Worm (Caenorhabditis elegans) whole organism, young adult: ENCODE data around the gene Y56A3A.33.
A peak's percentile ranks its signal among the peaks of the same experiment; 100 is the strongest.

ENCODE experiments used
- B0336.3 ChIP-seq: fragments of 200-800 bp; sonication (Bioruptor generic); IDR thresholded peaks from 2 replicates; pipeline ENCODE4 v1.3.6; 2022; ENCODE audit warnings: missing genetic modification characterization, missing compliant biosample characterization
- F22D6.2 ChIP-seq: sonication (generic microtip); optimal IDR thresholded peaks from 2 replicates; lab custom pipeline; 2016; ENCODE audit warnings: mild to moderate bottlenecking, missing genetic modification characterization, missing compliant biosample characterization
- F39B2.1 ChIP-seq: fragments of 200-800 bp; sonication (Bioruptor generic); IDR thresholded peaks from 2 replicates; pipeline ENCODE4 v1.3.6; 2022; ENCODE audit warnings: missing genetic modification reagents, missing genetic modification characterization, missing compliant biosample characterization
- F52B5.7 ChIP-seq: sonication (generic microtip); optimal IDR thresholded peaks from 2 replicates; lab custom pipeline; 2016; ENCODE audit warnings: mild to moderate bottlenecking, missing genetic modification characterization, missing compliant biosample characterization
- F55B11.4 ChIP-seq: sonication (generic microtip); optimal IDR thresholded peaks from 2 replicates; lab custom pipeline; 2016; ENCODE audit warnings: missing compliant biosample characterization, missing genetic modification characterization, borderline replicate concordance; ENCODE audit not compliant: insufficient read depth
- F57A8.1 ChIP-seq: fragments of 200-800 bp; sonication (Bioruptor generic); optimal IDR thresholded peaks from 2 replicates; lab custom pipeline; 2018; ENCODE audit warnings: mild to moderate bottlenecking, missing genetic modification characterization, moderate library complexity, missing compliant biosample characterization
- F57C9.4 ChIP-seq: sonication (generic microtip); optimal IDR thresholded peaks from 2 replicates; lab custom pipeline; 2017; ENCODE audit warnings: mild to moderate bottlenecking, missing genetic modification characterization, missing compliant biosample characterization
- K11D2.4 ChIP-seq: fragments of 200-800 bp; sonication (Bioruptor generic); IDR thresholded peaks from 2 replicates; pipeline ENCODE4 v1.3.6; 2022; ENCODE audit warnings: missing genetic modification reagents, missing genetic modification characterization, missing compliant biosample characterization
- T07F8.4 ChIP-seq: sonication (generic microtip); optimal IDR thresholded peaks from 2 replicates; lab custom pipeline; 2016; ENCODE audit warnings: mild to moderate bottlenecking, missing genetic modification characterization, moderate library complexity, missing compliant biosample characterization
- Y53F4B.3 ChIP-seq: fragments of 200-800 bp; sonication (Bioruptor generic); IDR thresholded peaks from 2 replicates; pipeline ENCODE4 v1.3.6; 2022; ENCODE audit warnings: missing genetic modification reagents, missing genetic modification characterization, missing compliant biosample characterization
- Y53G8AR.9 ChIP-seq: fragments of 200-800 bp; sonication (Bioruptor generic); conservative IDR thresholded peaks from 2 replicates; pipeline ENCODE4 v1.3.6; 2022; ENCODE audit warnings: missing genetic modification reagents, missing genetic modification characterization, missing compliant biosample characterization
- Y79H2A.3 ChIP-seq: fragments of 200-800 bp; sonication (Bioruptor generic); conservative IDR thresholded peaks from 2 replicates; pipeline ENCODE4 v1.3.6; 2022; ENCODE audit warnings: missing genetic modification reagents, missing genetic modification characterization, missing compliant biosample characterization
- akir-1 ChIP-seq: fragments of 200-800 bp; sonication (Bioruptor generic); optimal IDR thresholded peaks from 2 replicates; lab custom pipeline; 2018; ENCODE audit warnings: mild to moderate bottlenecking, missing genetic modification characterization, moderate library complexity, missing compliant biosample characterization
- aptf-2 ChIP-seq: fragments of 200-800 bp; sonication (Bioruptor generic); conservative IDR thresholded peaks from 2 replicates; pipeline ENCODE4 v1.3.6; 2022; ENCODE audit warnings: missing genetic modification reagents, missing genetic modification characterization, missing compliant biosample characterization
- aptf-3 ChIP-seq: fragments of 200-800 bp; sonication (Bioruptor generic); IDR thresholded peaks from 2 replicates; pipeline ENCODE4 v1.3.6; 2022; ENCODE audit warnings: missing genetic modification characterization, missing compliant biosample characterization
- atf-7 ChIP-seq: sonication (generic microtip); optimal IDR thresholded peaks from 2 replicates; lab custom pipeline; 2017; ENCODE audit warnings: mild to moderate bottlenecking, missing genetic modification characterization, missing compliant biosample characterization
- ccch-3 ChIP-seq: fragments of 200-800 bp; sonication (Bioruptor generic); optimal IDR thresholded peaks from 2 replicates; lab custom pipeline; 2018; ENCODE audit warnings: mild to moderate bottlenecking, missing genetic modification characterization, missing compliant biosample characterization
- cebp-2 ChIP-seq: fragments of 200-800 bp; sonication (Bioruptor generic); IDR thresholded peaks from 2 replicates; pipeline ENCODE4 v1.3.6; 2022; ENCODE audit warnings: missing genetic modification characterization, missing compliant biosample characterization
- ceh-100 ChIP-seq: fragments of 200-800 bp; sonication (Bioruptor generic); IDR thresholded peaks from 2 replicates; pipeline ENCODE4 v1.3.6; 2022; ENCODE audit warnings: missing genetic modification reagents, missing genetic modification characterization, missing compliant biosample characterization
- ceh-40 ChIP-seq: fragments of 200-800 bp; sonication (Bioruptor generic); IDR thresholded peaks from 2 replicates; pipeline ENCODE4 v1.3.6; 2022; ENCODE audit warnings: missing genetic modification characterization, missing compliant biosample characterization
- ceh-58 ChIP-seq: fragments of 200-800 bp; sonication (Bioruptor generic); IDR thresholded peaks from 2 replicates; pipeline ENCODE4 v1.3.6; 2022; ENCODE audit warnings: missing genetic modification characterization, missing compliant biosample characterization
- dox-1 ChIP-seq: fragments of 200-800 bp; sonication (Bioruptor generic); IDR thresholded peaks from 2 replicates; pipeline ENCODE4 v1.3.6; 2022; ENCODE audit warnings: missing genetic modification reagents, missing genetic modification characterization, missing compliant biosample characterization
- dpff-1 ChIP-seq: sonication (generic microtip); optimal IDR thresholded peaks from 2 replicates; lab custom pipeline; 2017; ENCODE audit warnings: mild to moderate bottlenecking, missing genetic modification characterization, missing compliant biosample characterization
- egl-44 ChIP-seq: fragments of 200-800 bp; sonication (Bioruptor generic); IDR thresholded peaks from 2 replicates; pipeline ENCODE4 v1.3.6; 2022; ENCODE audit warnings: missing genetic modification reagents, missing genetic modification characterization, missing compliant biosample characterization
- fkh-3 ChIP-seq: sonication (generic microtip); optimal IDR thresholded peaks from 2 replicates; lab custom pipeline; 2016; ENCODE audit warnings: mild to moderate bottlenecking, missing genetic modification characterization, missing compliant biosample characterization
- hlh-26 ChIP-seq: fragments of 200-800 bp; sonication (Bioruptor generic); conservative IDR thresholded peaks from 2 replicates; pipeline ENCODE4 v1.3.6; 2022; ENCODE audit warnings: missing genetic modification reagents, missing genetic modification characterization, missing compliant biosample characterization
- hsf-1 ChIP-seq: fragments of 200-800 bp; sonication (Bioruptor generic); IDR thresholded peaks from 2 replicates; pipeline ENCODE4 v1.3.6; 2022; ENCODE audit warnings: missing genetic modification reagents, missing genetic modification characterization, missing compliant biosample characterization
- lag-1 ChIP-seq: fragments of 200-800 bp; sonication (Bioruptor generic); IDR thresholded peaks from 2 replicates; pipeline ENCODE4 v1.3.6; 2022; ENCODE audit warnings: missing genetic modification reagents, missing genetic modification characterization, missing compliant biosample characterization
- let-526 ChIP-seq: fragments of 200-800 bp; sonication (Bioruptor generic); IDR thresholded peaks from 2 replicates; pipeline ENCODE4 v1.3.6; 2022; ENCODE audit warnings: missing genetic modification reagents, missing genetic modification characterization, missing compliant biosample characterization
- let-607 ChIP-seq, 2 experiments: fragments of 200-800 bp in 1 of 2; sonication (Bioruptor generic) in 1 of 2; sonication (generic microtip) in 1 of 2; optimal IDR thresholded peaks; 2 replicates each; lab custom pipeline; 2016 to 2018; ENCODE audit warnings: mild to moderate bottlenecking in 2 of 2, missing compliant biosample characterization in 2 of 2, missing genetic modification characterization in 2 of 2, moderate library complexity in 2 of 2, missing genotype in 1 of 2
- lir-1 ChIP-seq: fragments of 200-800 bp; sonication (Bioruptor generic); conservative IDR thresholded peaks from 2 replicates; pipeline ENCODE4 v1.3.6; 2022; ENCODE audit warnings: missing genetic modification reagents, missing genetic modification characterization, missing compliant biosample characterization
- lsl-1 ChIP-seq: fragments of 200-800 bp; sonication (Bioruptor generic); optimal IDR thresholded peaks from 2 replicates; lab custom pipeline; 2018; ENCODE audit warnings: mild to moderate bottlenecking, missing genetic modification characterization, moderate library complexity, missing compliant biosample characterization
- madf-10 ChIP-seq: sonication (generic microtip); optimal IDR thresholded peaks from 2 replicates; lab custom pipeline; 2016; ENCODE audit warnings: mild to moderate bottlenecking, missing genetic modification characterization, missing compliant biosample characterization
- madf-8 ChIP-seq: fragments of 200-800 bp; sonication (Bioruptor generic); conservative IDR thresholded peaks from 2 replicates; pipeline ENCODE4 v1.3.6; 2022; ENCODE audit warnings: missing genetic modification reagents, missing genetic modification characterization, missing compliant biosample characterization
- nfya-2 ChIP-seq: fragments of 200-800 bp; sonication (Bioruptor generic); IDR thresholded peaks from 2 replicates; pipeline ENCODE4 v1.3.6; 2022; ENCODE audit warnings: missing genetic modification reagents, missing genetic modification characterization, missing compliant biosample characterization
- nhr-27 ChIP-seq: fragments of 200-800 bp; sonication (Bioruptor generic); optimal IDR thresholded peaks from 2 replicates; lab custom pipeline; 2018; ENCODE audit warnings: mild to moderate bottlenecking, missing genetic modification characterization, moderate library complexity, missing compliant biosample characterization
- pbrm-1 ChIP-seq: fragments of 200-800 bp; sonication (Bioruptor generic); IDR thresholded peaks from 2 replicates; pipeline ENCODE4 v1.3.6; 2022; ENCODE audit warnings: missing genetic modification reagents, missing genetic modification characterization, missing compliant biosample characterization
- rec-8 ChIP-seq, 2 experiments: sonication (generic microtip); optimal IDR thresholded peaks; 2 replicates each; lab custom pipeline; 2016; ENCODE audit warnings: mild to moderate bottlenecking in 2 of 2, missing genetic modification characterization in 2 of 2, missing genetic modification reagents in 2 of 2, missing genotype in 2 of 2, missing biosample characterization in 1 of 2, missing compliant biosample characterization in 1 of 2, moderate library complexity in 1 of 2
- rpc-1 ChIP-seq, 2 experiments: fragments of 150-350 bp in 1 of 2; sonication (generic microtip) in 1 of 2; optimal IDR thresholded peaks; 2 replicates each; lab custom pipeline; 2014 to 2018; ENCODE audit warnings: missing biosample characterization in 1 of 2, missing genetic modification characterization in 1 of 2, missing genetic modification reagents in 1 of 2, missing genotype in 1 of 2
- sdz-38 ChIP-seq: sonication (generic microtip); optimal IDR thresholded peaks from 2 replicates; lab custom pipeline; 2016; ENCODE audit warnings: missing genotype, missing genetic modification characterization, missing compliant biosample characterization
- snpc-3.4 ChIP-seq: sonication (generic microtip); optimal IDR thresholded peaks from 2 replicates; lab custom pipeline; 2017; ENCODE audit warnings: missing genetic modification characterization, mild to moderate bottlenecking, missing compliant biosample characterization, antibody characterized with exemption, moderate library complexity, missing genotype, missing genetic modification reagents
- tbp1 ChIP-seq: fragments of 200-800 bp; sonication (Bioruptor generic); optimal IDR thresholded peaks from 2 replicates; lab custom pipeline; 2018; ENCODE audit warnings: mild to moderate bottlenecking, missing genetic modification characterization, missing compliant biosample characterization
- tbx-9 ChIP-seq: sonication (generic microtip); optimal IDR thresholded peaks from 2 replicates; lab custom pipeline; 2016; ENCODE audit warnings: borderline replicate concordance, missing genetic modification characterization, inconsistent platforms, missing compliant biosample characterization
- tlf-1 ChIP-seq: fragments of 200-800 bp; sonication (Bioruptor generic); optimal IDR thresholded peaks from 2 replicates; lab custom pipeline; 2018; ENCODE audit warnings: mild to moderate bottlenecking, missing genetic modification characterization, missing compliant biosample characterization
- unc-62 ChIP-seq: fragments of 150-350 bp; optimal IDR thresholded peaks from 2 replicates; lab custom pipeline; 2014; ENCODE audit warnings: missing biosample characterization, missing genetic modification reagents, missing genetic modification characterization
- xnd-1 ChIP-seq: sonication (generic microtip); optimal IDR thresholded peaks from 2 replicates; lab custom pipeline; 2016; ENCODE audit warnings: missing genotype, missing genetic modification reagents, missing genetic modification characterization, missing compliant biosample characterization
- ztf-18 ChIP-seq: sonication (generic microtip); optimal IDR thresholded peaks from 2 replicates; lab custom pipeline; 2016; ENCODE audit warnings: missing genotype, mild to moderate bottlenecking, missing genetic modification characterization, missing compliant biosample characterization
- ztf-28 ChIP-seq: fragments of 200-800 bp; sonication (Bioruptor generic); IDR thresholded peaks from 2 replicates; pipeline ENCODE4 v1.3.6; 2022; ENCODE audit warnings: missing genetic modification reagents, missing genetic modification characterization, missing compliant biosample characterization
- ztf-3 ChIP-seq: fragments of 200-800 bp; sonication (Bioruptor generic); optimal IDR thresholded peaks from 2 replicates; lab custom pipeline; 2018; ENCODE audit warnings: mild to moderate bottlenecking, missing genetic modification characterization, missing compliant biosample characterization

Gene Y56A3A.33

ce11 chrIII:11981539-11981938 lies 21.2 kb downstream of the Y56A3A.33 start (continued):
- TF ChIP-seq cebp-2 (GFP tag; lab: Robert Waterston, UW) (no peak), F52B5.7 (tag; lab: Kevin White, UChicago) (no peak), dox-1 (GFP tag; lab: Robert Waterston, UW) (peak; percentile 43), ztf-18 (no peak), hsf-1 (GFP tag; lab: Robert Waterston, UW) (no peak), Y53G8AR.9 (GFP tag; lab: Robert Waterston, UW) (no peak), ccch-3 (GFP tag; lab: Kevin White, UChicago) (no peak), ceh-58 (no peak), atf-7 (tag; lab: Kevin White, UChicago) (no peak), ceh-100 (GFP tag; lab: Robert Waterston, UW) (no peak), ztf-28 (no peak), Y53F4B.3 (no peak), rpc-1 (optimal IDR thresholded peaks at IDR 0.05; lab: Kevin White, UChicago) (no peak), rpc-1 (tag; optimal IDR thresholded peaks at IDR 0.05; lab: Kevin White, UChicago) (no peak), aptf-3 (no peak), T07F8.4 (tag; lab: Kevin White, UChicago) (no peak), tbx-9 (no peak), dpff-1 (no peak), let-607 (tag; optimal IDR thresholded peaks at IDR 0.05; lab: Kevin White, UChicago) (no peak), snpc-3.4 (tag; lab: Kevin White, UChicago) (no peak), let-526 (GFP tag; lab: Robert Waterston, UW) (no peak), F39B2.1 (GFP tag; lab: Robert Waterston, UW) (no peak), lir-1 (GFP tag; lab: Robert Waterston, UW) (no peak), F22D6.2 (tag; lab: Kevin White, UChicago) (no peak), akir-1 (GFP tag; lab: Kevin White, UChicago) (no peak), Y79H2A.3 (GFP tag; lab: Robert Waterston, UW) (no peak), tbp1 (GFP tag; lab: Kevin White, UChicago) (no peak), madf-8 (GFP tag; lab: Robert Waterston, UW) (no peak), ceh-40 (GFP tag; lab: Robert Waterston, UW) (no peak), pbrm-1 (GFP tag; lab: Robert Waterston, UW) (no peak), lsl-1 (GFP tag; lab: Kevin White, UChicago) (no peak), F57A8.1 (no peak), egl-44 (GFP tag; lab: Robert Waterston, UW) (0 out of 2 replicates have a peak, but pooled peaks have one; percentile 35), tlf-1 (no peak), F55B11.4 (tag; lab: Kevin White, UChicago) (no peak), K11D2.4 (GFP tag; lab: Robert Waterston, UW) (no peak), B0336.3 (GFP tag; lab: Robert Waterston, UW) (no peak), fkh-3 (no peak), madf-10 (tag; lab: Kevin White, UChicago) (peak; percentile 9), ztf-3 (GFP tag; lab: Kevin White, UChicago) (no peak), rec-8 (tag; optimal IDR thresholded peaks at IDR 0.05; lab: Kevin White, UChicago) (no peak), nfya-2 (GFP tag; lab: Robert Waterston, UW) (no peak), lag-1 (GFP tag; lab: Robert Waterston, UW) (no peak), F57C9.4 (tag; lab: Kevin White, UChicago) (no peak), unc-62 (GFP tag; lab: Kevin White, UChicago) (no peak), hlh-26 (GFP tag; lab: Robert Waterston, UW) (no peak), xnd-1 (tag; lab: Kevin White, UChicago) (no peak), nhr-27 (no peak), aptf-2 (GFP tag; lab: Robert Waterston, UW) (no peak), sdz-38 (no peak)
